Worm (Caenorhabditis elegans) whole organism, late embryonic: ENCODE data around the gene F13H8.11.

Source experiments
- C38D4.7 ChIP-seq: fragments of 200-800 bp; sonication (Bioruptor generic); optimal IDR thresholded peaks from 2 replicates; lab custom pipeline; 2018; ENCODE audit warnings: mild to moderate bottlenecking, missing genetic modification characterization, moderate library complexity, missing compliant biosample characterization
- T23F11.4 ChIP-seq: fragments of 200-800 bp; sonication (Bioruptor generic); optimal IDR thresholded peaks from 2 replicates; lab custom pipeline; 2018; ENCODE audit warnings: mild to moderate bottlenecking, missing genetic modification characterization, missing compliant biosample characterization
- ceh-2 ChIP-seq: sonication (generic microtip); optimal IDR thresholded peaks from 2 replicates; lab custom pipeline; 2016; ENCODE audit warnings: missing genotype, missing genetic modification characterization, missing compliant biosample characterization
- ceh-24 ChIP-seq: sonication (generic microtip); optimal IDR thresholded peaks from 2 replicates; lab custom pipeline; 2016; ENCODE audit warnings: mild to moderate bottlenecking, missing genetic modification characterization, missing compliant biosample characterization
- ceh-34 ChIP-seq: sonication (generic microtip); optimal IDR thresholded peaks from 2 replicates; lab custom pipeline; 2016; ENCODE audit warnings: mild to moderate bottlenecking, missing genetic modification characterization, missing compliant biosample characterization
- elt-4 ChIP-seq: sonication (generic microtip); optimal IDR thresholded peaks from 2 replicates; lab custom pipeline; 2016; ENCODE audit warnings: missing genetic modification characterization, missing compliant biosample characterization
- nhr-11 ChIP-seq: fragments of 150-350 bp; optimal IDR thresholded peaks from 2 replicates; lab custom pipeline; 2014; ENCODE audit warnings: missing biosample characterization, missing genetic modification characterization
- pag-3 ChIP-seq: sonication (generic microtip); optimal IDR thresholded peaks from 2 replicates; lab custom pipeline; 2016; ENCODE audit warnings: missing compliant biosample characterization, missing genetic modification characterization, borderline replicate concordance
- pha-4 ChIP-seq: fragments of 150-350 bp; optimal IDR thresholded peaks from 2 replicates; lab custom pipeline; 2018; ENCODE audit warnings: missing biosample characterization, missing genetic modification reagents, missing genetic modification characterization
- pqm-1 ChIP-seq: sonication (generic microtip); optimal IDR thresholded peaks from 2 replicates; lab custom pipeline; 2016; ENCODE audit warnings: missing genetic modification characterization, missing compliant biosample characterization

The F13H8.11 gene

ce11 chrII:6208116-6208515, 51.7 kb downstream of the F13H8.11 start, which contains the start of gene daf-37:
Gene daf-37 (minus strand): TSS chrII:6208216.
- TF ChIP-seq nhr-11 (tag; lab: Kevin White, UChicago) (no peak), pag-3 (no peak), pqm-1 (no peak), ceh-2 (tag; lab: Kevin White, UChicago) (no peak), C38D4.7 (GFP tag; lab: Kevin White, UChicago) (no peak), pha-4 (tag; lab: Kevin White, UChicago) (no peak), elt-4 (tag; lab: Kevin White, UChicago) (no peak), ceh-24 (tag; lab: Kevin White, UChicago) (no peak), T23F11.4 (GFP tag; lab: Kevin White, UChicago) (no peak), ceh-34 (no peak)
